Fruit fly (Drosophila melanogaster) whole organism, adult: ENCODE data around the gene Sirt6.
A peak's percentile ranks its signal among the peaks of the same experiment; 100 is the strongest.

Source experiments
- CG11617 ChIP-seq: fragments of 200-800 bp; sonication (Bioruptor generic); optimal IDR thresholded peaks from 2 replicates; lab custom pipeline; 2017; ENCODE audit warnings: mild to moderate bottlenecking, missing biosample characterization, missing genetic modification reagents, missing genetic modification characterization
- CG12768 ChIP-seq: fragments of 200-800 bp; sonication (Bioruptor generic); optimal IDR thresholded peaks from 2 replicates; lab custom pipeline; 2017; ENCODE audit warnings: missing biosample characterization, missing genetic modification characterization, mild to moderate bottlenecking, moderate library complexity, missing genetic modification reagents
- CG14711 ChIP-seq: fragments of 200-800 bp; sonication (Bioruptor generic); optimal IDR thresholded peaks from 2 replicates; lab custom pipeline; 2018; ENCODE audit warnings: missing biosample characterization, mild to moderate bottlenecking, missing genetic modification characterization, moderate library complexity
- CG1620 ChIP-seq: fragments of 200-800 bp; sonication (Bioruptor generic); optimal IDR thresholded peaks from 2 replicates; lab custom pipeline; 2016; ENCODE audit warnings: missing biosample characterization, missing genetic modification characterization
- CG33017 ChIP-seq: fragments of 200-800 bp; sonication (Bioruptor generic); optimal IDR thresholded peaks from 2 replicates; lab custom pipeline; 2018; ENCODE audit warnings: missing biosample characterization, mild to moderate bottlenecking, missing genetic modification characterization, moderate library complexity
- CG5204 ChIP-seq: fragments of 200-800 bp; sonication (Bioruptor generic); optimal IDR thresholded peaks from 2 replicates; lab custom pipeline; 2016; ENCODE audit warnings: missing biosample characterization, missing genetic modification characterization
- CG7045 ChIP-seq: fragments of 200-800 bp; sonication (Bioruptor generic); optimal IDR thresholded peaks from 2 replicates; lab custom pipeline; 2017; ENCODE audit warnings: missing biosample characterization, mild to moderate bottlenecking, missing genetic modification characterization
- CG7101 ChIP-seq: fragments of 200-800 bp; sonication (Bioruptor generic); optimal IDR thresholded peaks from 2 replicates; lab custom pipeline; 2018; ENCODE audit warnings: missing biosample characterization, mild to moderate bottlenecking, missing genetic modification characterization, moderate library complexity
- Clk ChIP-seq: fragments of 200-800 bp; sonication (Bioruptor generic); optimal IDR thresholded peaks from 2 replicates; lab custom pipeline; 2017; ENCODE audit warnings: missing biosample characterization, missing genetic modification characterization
- Crg-1 ChIP-seq: fragments of 200-800 bp; sonication (Bioruptor generic); optimal IDR thresholded peaks from 2 replicates; lab custom pipeline; 2016; ENCODE audit warnings: missing biosample characterization, missing genetic modification characterization
- Hr96 ChIP-seq: fragments of 200-800 bp; sonication (Bioruptor generic); optimal IDR thresholded peaks from 2 replicates; lab custom pipeline; 2016; ENCODE audit warnings: missing biosample characterization, missing genetic modification characterization
- Mnt ChIP-seq: fragments of 200-800 bp; sonication (Bioruptor generic); optimal IDR thresholded peaks from 2 replicates; lab custom pipeline; 2016; ENCODE audit warnings: missing biosample characterization, mild to moderate bottlenecking, missing genetic modification characterization
- bab1 ChIP-seq: fragments of 200-800 bp; sonication (Bioruptor generic); optimal IDR thresholded peaks from 3 replicates; lab custom pipeline; 2019; ENCODE audit warnings: missing biosample characterization, mild to moderate bottlenecking, missing genetic modification characterization, moderate library complexity
- cic ChIP-seq: fragments of 200-800 bp; sonication (Bioruptor generic); optimal IDR thresholded peaks from 2 replicates; lab custom pipeline; 2017; ENCODE audit warnings: missing biosample characterization, mild to moderate bottlenecking, missing genetic modification characterization, moderate library complexity
- cnc ChIP-seq, 2 experiments: fragments of >200 bp; optimal IDR thresholded peaks; 2 replicates each; lab custom pipeline; 2017
- kay ChIP-seq: fragments of 200-800 bp; sonication (Bioruptor generic); peaks from one replicate; lab custom pipeline; 2016; ENCODE audit warnings: missing biosample characterization, missing genetic modification characterization, borderline replicate concordance
- ovo ChIP-seq: fragments of 200-800 bp; sonication (Bioruptor generic); optimal IDR thresholded peaks from 2 replicates; lab custom pipeline; 2016; ENCODE audit warnings: missing biosample characterization, missing genetic modification characterization
- pad ChIP-seq: fragments of 200-800 bp; sonication (Bioruptor generic); optimal IDR thresholded peaks from 3 replicates; lab custom pipeline; 2017; ENCODE audit warnings: missing biosample characterization, missing genetic modification characterization, mild to moderate bottlenecking, moderate library complexity, missing genetic modification reagents
- tj ChIP-seq: fragments of 200-800 bp; sonication (Bioruptor generic); optimal IDR thresholded peaks from 3 replicates; lab custom pipeline; 2017; ENCODE audit warnings: missing biosample characterization, mild to moderate bottlenecking, missing genetic modification characterization, moderate library complexity
- toe ChIP-seq: fragments of 200-800 bp; sonication (Bioruptor generic); optimal IDR thresholded peaks from 2 replicates; lab custom pipeline; 2016; ENCODE audit warnings: missing biosample characterization, missing genetic modification characterization

The Sirt6 gene

dm6 chr3R:10266624-10267492 is 5.2 kb upstream of the Sirt6 start:
- TF ChIP-seq bab1 (GFP tag; lab: Kevin White, UChicago), result no peak
- TF ChIP-seq toe (GFP tag; lab: Kevin White, UChicago), result no peak
- TF ChIP-seq tj (GFP tag; lab: Kevin White, UChicago), result peak; percentile 55
- TF ChIP-seq CG11617 (GFP tag; lab: Kevin White, UChicago), result no peak
- peak; percentile 21 for TF ChIP-seq CG7045 (GFP tag; lab: Kevin White, UChicago)
- no peak for TF ChIP-seq CG7101 (tag; lab: Kevin White, UChicago)
- no peak for TF ChIP-seq CG5204 (GFP tag; lab: Kevin White, UChicago)
- TF ChIP-seq cnc (optimal IDR thresholded peaks at IDR 0.05; lab: Kevin White, UChicago), result no peak
- no peak for TF ChIP-seq pad

dm6 chr3R:10265552-10266137 is 4.0 kb upstream of the Sirt6 start:
- TF ChIP-seq kay, result peak; percentile 38
- no peak for TF ChIP-seq cnc (optimal IDR thresholded peaks at IDR 0.05; lab: Kevin White, UChicago)
- peak; percentile 14 for TF ChIP-seq bab1 (GFP tag; lab: Kevin White, UChicago)
- TF ChIP-seq tj (GFP tag; lab: Kevin White, UChicago), result peak; percentile 71
- TF ChIP-seq CG14711 (tag; lab: Kevin White, UChicago), result peak; percentile 41
- peak; percentile 20 for TF ChIP-seq CG7101 (tag; lab: Kevin White, UChicago)
- no peak for TF ChIP-seq ovo
- TF ChIP-seq Clk (GFP tag; lab: Kevin White, UChicago), result no peak

- TF ChIP-seq kay (no peak), CG5204 (GFP tag; lab: Kevin White, UChicago) (no peak), CG14711 (tag; lab: Kevin White, UChicago) (no peak), bab1 (GFP tag; lab: Kevin White, UChicago) (no peak), cic (no peak), Mnt (GFP tag; lab: Kevin White, UChicago) (no peak), Clk (GFP tag; lab: Kevin White, UChicago) (no peak), Hr96 (no peak), CG33017 (tag; lab: Kevin White, UChicago) (no peak), cnc (optimal IDR thresholded peaks at IDR 0.05; lab: Kevin White, UChicago) (no peak), CG1620 (no peak), Crg-1 (no peak), toe (GFP tag; lab: Kevin White, UChicago) (no peak), CG7101 (tag; lab: Kevin White, UChicago) (no peak), ovo (no peak), CG11617 (GFP tag; lab: Kevin White, UChicago) (no peak), CG12768 (GFP tag; lab: Kevin White, UChicago) (no peak), tj (GFP tag; lab: Kevin White, UChicago) (no peak), CG7045 (GFP tag; lab: Kevin White, UChicago) (no peak), pad (no peak)
Measured at dm6 chr3R:10264601-10265421, 3.2 kb upstream of the Sirt6 start.

dm6 chr3R:10263972-10264536 is 2.4 kb upstream of the Sirt6 start, which contains the start of gene Nuak:
Nuak (plus strand) TSS chr3R:10264306.
- TF ChIP-seq CG33017 (tag; lab: Kevin White, UChicago) (peak; percentile 71), CG14711 (tag; lab: Kevin White, UChicago) (peak; percentile 86), CG5204 (GFP tag; lab: Kevin White, UChicago) (peak; percentile 93), ovo (peak; percentile 84), Crg-1 (peak; percentile 89), Mnt (GFP tag; lab: Kevin White, UChicago) (peak; percentile 91), kay (peak; percentile 80), cic (peak; percentile 84), Hr96 (peak; percentile 96), Clk (GFP tag; lab: Kevin White, UChicago) (peak; percentile 87), tj (GFP tag; lab: Kevin White, UChicago) (peak; percentile 60), CG7101 (tag; lab: Kevin White, UChicago) (peak; percentile 88), toe (GFP tag; lab: Kevin White, UChicago) (peak; percentile 97), cnc (optimal IDR thresholded peaks at IDR 0.05; lab: Kevin White, UChicago) (no peak), pad (peak; percentile 79), CG1620 (peak; percentile 94), CG12768 (GFP tag; lab: Kevin White, UChicago) (peak; percentile 91), CG11617 (GFP tag; lab: Kevin White, UChicago) (peak; percentile 85), CG7045 (GFP tag; lab: Kevin White, UChicago) (peak; percentile 95), bab1 (GFP tag; lab: Kevin White, UChicago) (peak; percentile 97)

- TF ChIP-seq CG33017 (tag; lab: Kevin White, UChicago) (no peak), cnc (optimal IDR thresholded peaks at IDR 0.05; lab: Kevin White, UChicago) (no peak), CG14711 (tag; lab: Kevin White, UChicago) (no peak), ovo (no peak), Mnt (GFP tag; lab: Kevin White, UChicago) (no peak), CG11617 (GFP tag; lab: Kevin White, UChicago) (no peak), kay (no peak), CG5204 (GFP tag; lab: Kevin White, UChicago) (no peak), CG12768 (GFP tag; lab: Kevin White, UChicago) (no peak), Crg-1 (no peak), CG1620 (no peak)
Measured at dm6 chr3R:10251846-10252245, 9.8 kb downstream of the Sirt6 start.
